Fruit fly (Drosophila melanogaster): ENCODE data around the gene cype.

The cype gene

DNA sequence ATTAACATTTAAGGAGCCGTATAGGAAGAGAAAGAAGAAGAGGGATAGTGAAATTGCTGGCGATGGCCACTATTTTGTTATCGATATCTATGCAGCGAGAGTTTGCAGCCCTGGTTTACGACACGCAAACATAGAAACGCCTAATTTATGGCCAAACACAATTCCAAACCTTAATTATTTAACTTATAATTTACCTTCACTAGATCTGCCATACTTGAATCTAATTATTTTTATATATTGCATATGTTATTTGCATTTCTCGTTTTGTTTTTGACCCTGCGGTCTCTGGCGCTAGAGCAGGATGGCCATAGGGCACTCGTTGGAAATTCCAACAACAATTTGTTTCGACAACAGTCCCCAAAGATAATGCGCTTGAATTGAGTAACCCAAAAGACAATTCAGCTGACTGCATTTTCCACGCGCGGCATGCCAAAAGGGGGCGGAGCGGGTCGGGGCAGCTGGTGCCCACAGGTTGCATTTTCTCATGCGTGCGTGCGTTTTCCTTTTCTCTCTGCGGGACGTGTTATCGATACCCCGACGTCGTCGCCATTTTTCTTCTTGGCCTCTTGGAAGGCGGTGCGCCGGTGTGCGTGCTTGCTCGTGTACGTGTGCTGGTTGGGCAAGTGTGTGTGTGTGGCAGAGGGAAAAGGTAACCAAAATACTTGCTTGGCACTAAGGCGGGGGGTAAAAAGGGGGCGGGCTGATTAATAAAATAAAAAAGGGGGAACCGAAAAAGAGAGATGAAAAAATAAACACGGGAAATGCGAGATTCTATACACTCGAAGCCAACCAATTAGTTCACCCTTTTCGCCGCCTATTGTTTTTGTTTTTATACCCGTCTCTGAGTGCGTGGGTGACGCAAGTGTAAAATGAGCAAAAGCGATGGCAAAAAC is 1.8 kb upstream of the cype start (continued):
- no peak for TF ChIP-seq dsf (GFP tag; optimal IDR thresholded peaks at IDR 0.05; ENCODE audit: borderline replicate concordance)

DNA sequence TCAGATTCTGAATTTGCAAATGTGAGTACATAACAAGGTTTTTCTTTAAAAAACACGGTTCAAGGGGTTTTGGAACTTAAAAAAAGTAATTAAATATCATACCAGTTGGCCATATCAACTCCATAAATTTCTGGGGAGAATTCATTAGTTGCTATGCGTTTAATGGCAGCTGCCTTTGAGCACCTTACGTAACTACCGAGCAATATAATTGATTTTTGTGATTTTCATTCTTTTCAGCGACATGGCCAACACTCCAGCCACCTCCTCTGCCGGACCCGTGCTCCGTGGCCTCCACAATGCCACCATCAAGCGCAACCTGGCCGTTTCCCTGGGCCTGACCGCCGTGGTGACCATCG is 217 bp downstream of the cype start:
- TF ChIP-seq Hr78 (GFP tag; optimal IDR thresholded peaks at IDR 0.05) (no peak), Rel (GFP tag; optimal IDR thresholded peaks at IDR 0.05) (no peak), Rel (tag; optimal IDR thresholded peaks at IDR 0.05) (no peak), sv (GFP tag; optimal IDR thresholded peaks at IDR 0.05) (no peak), dl (GFP tag; optimal IDR thresholded peaks at IDR 0.05; ENCODE audit: insufficient read depth in 1 of 2, partially characterized antibody in 2 of 2) (no peak)

DNA sequence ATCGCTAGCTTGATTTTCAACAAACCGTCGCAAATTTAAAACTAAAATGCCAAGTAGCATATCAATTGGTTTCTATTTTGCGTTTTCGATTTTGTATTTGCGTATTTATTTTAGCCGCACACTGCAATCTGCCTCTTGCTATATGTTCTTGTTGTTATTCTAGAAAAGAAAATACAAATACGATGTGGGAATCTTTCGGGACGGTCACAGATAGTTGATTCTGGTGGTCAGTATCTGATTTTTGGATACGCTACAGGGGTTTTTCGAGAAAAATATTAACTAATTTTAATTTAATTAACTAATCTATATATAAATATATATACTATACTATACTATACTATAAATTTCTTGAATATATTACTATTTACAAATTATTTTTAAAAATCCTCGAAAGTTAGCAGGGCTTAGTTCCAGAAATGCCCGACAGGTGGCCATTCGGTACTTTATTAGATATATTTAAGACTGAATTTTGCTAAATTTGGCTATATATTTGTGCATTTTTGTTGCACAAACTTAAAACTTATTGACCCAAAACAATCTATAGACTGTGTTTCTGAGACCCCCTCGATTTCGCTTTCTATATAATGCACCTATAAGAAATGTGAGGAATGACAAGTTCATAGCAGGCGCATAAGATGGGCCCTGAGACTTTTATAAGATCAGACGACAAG is 1.9 kb downstream of the cype start, which contains the start of gene CG14022:
CG14022 (minus strand) TSS at position 51 of the 671 bp plus-strand sequence.
- TF ChIP-seq rgr (GFP tag; optimal IDR thresholded peaks at IDR 0.05) (no peak), lola (GFP tag; optimal IDR thresholded peaks at IDR 0.05) (no peak), Sp1 (GFP tag; optimal IDR thresholded peaks at IDR 0.05) (no peak)

DNA sequence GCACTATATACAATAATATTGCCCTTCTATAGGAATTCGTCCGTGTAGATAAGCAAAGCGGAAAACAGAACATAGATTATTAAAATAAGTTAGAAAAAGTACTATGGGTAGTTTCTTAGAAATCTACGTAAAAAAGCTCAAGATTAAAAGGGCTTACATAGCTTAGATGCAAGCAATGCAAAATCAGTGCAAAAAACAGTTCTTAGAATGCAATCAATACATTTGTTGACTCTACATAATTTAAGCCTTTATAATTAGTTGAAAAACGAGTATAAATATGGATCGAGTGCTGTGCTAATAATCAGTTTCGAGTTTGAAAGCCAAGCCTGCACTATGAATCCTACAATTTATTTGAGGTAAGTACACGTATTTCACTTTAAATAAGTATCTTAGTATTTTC is 2.5 kb downstream of the cype start, which contains the start of gene TotM:
TotM (plus strand) TSS at position 301 of the 400 bp plus-strand sequence.
- TF ChIP-seq jim (GFP tag; optimal IDR thresholded peaks at IDR 0.05) (no peak), pan (optimal IDR thresholded peaks at IDR 0.05) (no peak), dmrt93B (GFP tag; optimal IDR thresholded peaks at IDR 0.05) (no peak), dl (GFP tag; optimal IDR thresholded peaks at IDR 0.05; ENCODE audit: insufficient read depth in 1 of 2, partially characterized antibody in 2 of 2) (no peak), HLH106 (tag; optimal IDR thresholded peaks at IDR 0.05) (no peak), sage (GFP tag; optimal IDR thresholded peaks at IDR 0.05) (no peak), usp (GFP tag; optimal IDR thresholded peaks at IDR 0.05) (no peak), lola (GFP tag; optimal IDR thresholded peaks at IDR 0.05) (no peak), Hr78 (GFP tag; optimal IDR thresholded peaks at IDR 0.05) (no peak), ey (GFP tag; optimal IDR thresholded peaks at IDR 0.05) (no peak), h (GFP tag; optimal IDR thresholded peaks at IDR 0.05) (no peak), sv (GFP tag; optimal IDR thresholded peaks at IDR 0.05) (no peak), Vsx2 (GFP tag; optimal IDR thresholded peaks at IDR 0.05; ENCODE audit: partially characterized antibody) (no peak), Abd-B (GFP tag; optimal IDR thresholded peaks at IDR 0.05) (no peak), Hr83 (GFP tag; optimal IDR thresholded peaks at IDR 0.05; ENCODE audit: poor library complexity, severe bottlenecking) (no peak), CG32264 (GFP tag; optimal IDR thresholded peaks at IDR 0.05) (no peak)

DNA sequence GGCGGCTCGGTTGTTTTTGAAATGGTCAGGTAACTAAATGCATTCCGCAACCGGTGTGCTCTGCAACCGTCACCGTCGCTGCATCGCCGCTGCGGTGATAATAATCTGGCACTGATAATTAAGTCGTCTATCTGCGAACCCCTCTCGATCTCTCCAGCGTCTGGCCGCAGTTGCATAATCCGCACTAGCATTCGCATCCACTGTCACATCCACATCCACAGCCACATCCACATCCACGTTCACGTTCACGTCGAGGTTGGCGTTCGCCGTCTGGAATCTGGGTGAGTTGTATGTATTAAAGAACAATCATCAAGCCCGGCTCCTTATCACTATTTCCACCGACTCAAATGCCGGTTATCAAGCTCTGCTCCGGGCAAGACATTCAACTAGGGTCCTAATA is 5.5 kb downstream of the cype start:
- TF ChIP-seq usp (GFP tag; optimal IDR thresholded peaks at IDR 0.05) (no peak), N (GFP tag; optimal IDR thresholded peaks at IDR 0.05) (no peak), Abd-B (GFP tag; optimal IDR thresholded peaks at IDR 0.05) (no peak), ey (GFP tag; optimal IDR thresholded peaks at IDR 0.05) (no peak), tai (GFP tag; optimal IDR thresholded peaks at IDR 0.05) (no peak), Dfd (GFP tag; optimal IDR thresholded peaks at IDR 0.05) (no peak), rgr (GFP tag; optimal IDR thresholded peaks at IDR 0.05) (no peak), Dif (GFP tag; optimal IDR thresholded peaks at IDR 0.05; ENCODE audit: partially characterized antibody) (no peak), Sp1 (GFP tag; optimal IDR thresholded peaks at IDR 0.05) (no peak), Hnf4 (GFP tag; optimal IDR thresholded peaks at IDR 0.05) (no peak), Vsx2 (GFP tag; optimal IDR thresholded peaks at IDR 0.05; ENCODE audit: partially characterized antibody) (no peak), Hr78 (GFP tag; optimal IDR thresholded peaks at IDR 0.05) (no peak)

DNA sequence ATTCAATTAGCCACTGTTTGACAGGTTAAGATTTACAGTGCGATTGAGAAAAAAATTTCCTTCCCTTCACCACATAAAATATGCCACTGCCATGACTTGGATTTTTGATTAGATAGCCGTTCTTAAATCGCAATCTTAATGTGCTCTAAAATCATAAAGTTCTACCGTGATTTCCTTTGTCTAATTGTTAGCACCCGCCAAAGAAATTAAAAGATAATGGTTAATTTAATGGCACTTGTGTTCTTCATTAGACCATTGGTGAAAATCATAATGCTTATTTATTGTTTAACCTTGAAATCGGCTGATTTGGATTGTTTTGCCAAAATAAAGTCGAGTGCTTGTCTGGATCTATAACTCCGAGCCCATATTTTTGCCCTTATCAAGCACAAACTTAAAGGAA is 10.1 kb downstream of the cype start:
- no peak for TF ChIP-seq pan (optimal IDR thresholded peaks at IDR 0.05)
- no peak for TF ChIP-seq lola (GFP tag; optimal IDR thresholded peaks at IDR 0.05)
- no peak for TF ChIP-seq psq (GFP tag; optimal IDR thresholded peaks at IDR 0.05)
- TF ChIP-seq dmrt93B (GFP tag; optimal IDR thresholded peaks at IDR 0.05) = no peak
- no peak for TF ChIP-seq dl (GFP tag; optimal IDR thresholded peaks at IDR 0.05; ENCODE audit: insufficient read depth in 1 of 2, partially characterized antibody in 2 of 2)
- no peak for TF ChIP-seq CG32264 (GFP tag; optimal IDR thresholded peaks at IDR 0.05)
- TF ChIP-seq fru (GFP tag; optimal IDR thresholded peaks at IDR 0.05) = no peak
- no peak for TF ChIP-seq usp (GFP tag; optimal IDR thresholded peaks at IDR 0.05)
- no peak for TF ChIP-seq h (GFP tag; optimal IDR thresholded peaks at IDR 0.05)
- no peak for TF ChIP-seq Mio (GFP tag; optimal IDR thresholded peaks at IDR 0.05)
- no peak for TF ChIP-seq Hnf4 (GFP tag; optimal IDR thresholded peaks at IDR 0.05)
- TF ChIP-seq CrebA (GFP tag; optimal IDR thresholded peaks at IDR 0.05; ENCODE audit: borderline replicate concordance) = no peak
- no peak for TF ChIP-seq OdsH (GFP tag; optimal IDR thresholded peaks at IDR 0.05)
- TF ChIP-seq Hr78 (GFP tag; optimal IDR thresholded peaks at IDR 0.05) = no peak
- no peak for TF ChIP-seq dsf (GFP tag; optimal IDR thresholded peaks at IDR 0.05; ENCODE audit: borderline replicate concordance)
- no peak for TF ChIP-seq GATAd (GFP tag; optimal IDR thresholded peaks at IDR 0.05)
- no peak for TF ChIP-seq Hr83 (GFP tag; optimal IDR thresholded peaks at IDR 0.05; ENCODE audit: poor library complexity, severe bottlenecking)
- no peak for TF ChIP-seq brk (GFP tag; optimal IDR thresholded peaks at IDR 0.05)

Measured in whole organism, wandering third instar larva.